Fruit fly (Drosophila melanogaster): Measurements from ENCODE around the gene CG42587.

Gene CG42587

dm6 chr2L:14706194-14706593, 38.8 kb downstream of the CG42587 start (continued):
- TF ChIP-seq grau (tag; optimal IDR thresholded peaks at IDR 0.05) (peak; percentile 62), CG10366 (GFP tag; IDR thresholded peaks at IDR 0.05) (no peak; the same call in 1 of the 2 replicates), Tbp (GFP tag; optimal IDR thresholded peaks at IDR 0.05) (no peak), Deaf1 (tag; optimal IDR thresholded peaks at IDR 0.05) (no peak), CG5953 (GFP tag; IDR thresholded peaks at IDR 0.05) (peak; percentile 57), CG14014 (GFP tag; IDR thresholded peaks at IDR 0.05) (peak; percentile 45), CG13894 (tag; optimal IDR thresholded peaks at IDR 0.05) (no peak), CG30403 (GFP tag; optimal IDR thresholded peaks at IDR 0.05) (peak; percentile 74), CG17361 (GFP tag; IDR thresholded peaks at IDR 0.05) (peak; percentile 67; the same call in 2 of the 3 replicates), cato (GFP tag; optimal IDR thresholded peaks at IDR 0.05; ENCODE audit: borderline replicate concordance) (no peak), CG1647 (GFP tag; optimal IDR thresholded peaks at IDR 0.05) (peak; percentile 52), Dad (GFP tag; optimal IDR thresholded peaks at IDR 0.05) (peak; percentile 83), H15 (GFP tag; IDR thresholded peaks at IDR 0.05) (peak; percentile 30; the same call in 2 of the 3 replicates), HLH4C (GFP tag; IDR thresholded peaks at IDR 0.05; ENCODE audit: partially characterized antibody) (no peak), Dref (GFP tag; IDR thresholded peaks at IDR 0.05) (no peak), CG10462 (GFP tag; optimal IDR thresholded peaks at IDR 0.05) (peak; percentile 36), chinmo (GFP tag; IDR thresholded peaks at IDR 0.05; ENCODE audit: partially characterized antibody) (peak; percentile 27; the same call in 2 of the 4 replicates), Oaz (GFP tag; IDR thresholded peaks at IDR 0.05) (peak; percentile 47; the same call in 1 of the 2 replicates), disco-r (GFP tag; optimal IDR thresholded peaks at IDR 0.05) (peak; percentile 49), tio (GFP tag; optimal IDR thresholded peaks at IDR 0.05) (peak; percentile 15), CG6689 (GFP tag; IDR thresholded peaks at IDR 0.05) (peak; percentile 66), CG17186 (GFP tag; optimal IDR thresholded peaks at IDR 0.05) (peak; percentile 42), vnd (GFP tag; IDR thresholded peaks at IDR 0.05; ENCODE audit: partially characterized antibody) (no peak), crc (GFP tag; optimal IDR thresholded peaks at IDR 0.05) (peak; percentile 42), gfzf (GFP tag; optimal IDR thresholded peaks at IDR 0.05) (peak; percentile 22), Antp (GFP tag; optimal IDR thresholded peaks at IDR 0.05) (peak; percentile 86), BtbVII (GFP tag; optimal IDR thresholded peaks at IDR 0.05) (peak; percentile 7), CG1832 (GFP tag; optimal IDR thresholded peaks at IDR 0.05) (no peak), fd3F (GFP tag; optimal IDR thresholded peaks at IDR 0.05) (peak; percentile 35), nerfin-2 (GFP tag; IDR thresholded peaks at IDR 0.05; ENCODE audit: partially characterized antibody) (no peak), aop (GFP tag; IDR thresholded peaks at IDR 0.05) (no peak), CG6854 (GFP tag; optimal IDR thresholded peaks at IDR 0.05) (peak; percentile 21), Sox100B (GFP tag; optimal IDR thresholded peaks at IDR 0.05) (no peak), tx (GFP tag; optimal IDR thresholded peaks at IDR 0.05) (peak; percentile 39), ems (GFP tag; optimal IDR thresholded peaks at IDR 0.05) (peak; percentile 65), CG31365 (tag; optimal IDR thresholded peaks at IDR 0.05) (peak; percentile 66), Hand (GFP tag; optimal IDR thresholded peaks at IDR 0.05) (no peak), CG3281 (GFP tag; optimal IDR thresholded peaks at IDR 0.05) (peak; percentile 27), CG33557 (GFP tag; optimal IDR thresholded peaks at IDR 0.05) (no peak), Doc2 (GFP tag; IDR thresholded peaks at IDR 0.05) (no peak), Side (GFP tag; optimal IDR thresholded peaks at IDR 0.05) (peak; percentile 76), CG5245 (GFP tag; optimal IDR thresholded peaks at IDR 0.05) (peak; percentile 94), HLH54F (GFP tag; optimal IDR thresholded peaks at IDR 0.05) (peak; percentile 49), CG7786 (GFP tag; optimal IDR thresholded peaks at IDR 0.05) (peak; percentile 36), Fer1 (GFP tag; optimal IDR thresholded peaks at IDR 0.05) (peak; percentile 61), Kr (GFP tag; optimal IDR thresholded peaks at IDR 0.05) (no peak), HmgZ (tag; optimal IDR thresholded peaks at IDR 0.05) (peak; percentile 74), CG13624 (GFP tag; optimal IDR thresholded peaks at IDR 0.05) (peak; percentile 76), ftz-f1 (GFP tag; optimal IDR thresholded peaks at IDR 0.05) (peak; percentile 77), sug (tag; optimal IDR thresholded peaks at IDR 0.05) (peak; percentile 69), pfk (GFP tag; optimal IDR thresholded peaks at IDR 0.05) (peak; percentile 39)

Data from whole organism, embryonic.